Fruit fly (Drosophila melanogaster): ENCODE data around the gene CG14631.

DNA sequence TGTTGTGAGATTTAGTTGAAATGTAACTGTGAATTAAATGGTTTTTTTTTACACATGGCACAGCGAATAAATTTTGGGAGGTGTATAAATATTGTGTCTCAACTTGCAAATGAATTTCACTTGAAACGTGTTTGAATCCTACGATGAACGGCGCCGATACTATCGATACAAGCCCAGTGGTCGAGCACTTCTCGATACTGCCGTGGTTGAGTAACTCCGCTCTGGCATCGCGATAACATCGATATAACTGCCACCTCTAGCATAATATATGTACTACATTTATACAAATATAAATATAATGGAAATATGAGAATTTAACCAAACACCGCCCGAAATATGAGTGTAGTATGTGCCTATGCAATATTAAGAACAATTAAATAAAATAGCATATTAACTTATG lies 21.2 kb downstream of the CG14631 start:
- TF ChIP-seq CG8478 (optimal IDR thresholded peaks at IDR 0.05) (no peak), CTCF (optimal IDR thresholded peaks at IDR 0.05) (no peak)

Data from S2 (cell line).